Worm (Caenorhabditis elegans) whole organism, L2 larva: Measurements from ENCODE around the gene arrd-18.

Experiments used
- C34F6.9 ChIP-seq: fragments of 150-350 bp; optimal IDR thresholded peaks from 2 replicates; lab custom pipeline; 2014; ENCODE audit warnings: missing biosample characterization, missing genetic modification characterization
- F13H6.1 ChIP-seq: sonication (generic microtip); optimal IDR thresholded peaks from 2 replicates; lab custom pipeline; 2016; ENCODE audit warnings: missing genetic modification characterization, missing compliant biosample characterization
- Y55F3AM.14 ChIP-seq: fragments of 200-800 bp; sonication (Bioruptor generic); optimal IDR thresholded peaks from 2 replicates; lab custom pipeline; 2018; ENCODE audit warnings: mild to moderate bottlenecking, missing genetic modification characterization, missing compliant biosample characterization
- alr-1 ChIP-seq: fragments of 150-350 bp; optimal IDR thresholded peaks from 2 replicates; lab custom pipeline; 2014; ENCODE audit warnings: missing biosample characterization, missing genetic modification characterization
- ama-1 ChIP-seq: fragments of 150-350 bp; optimal IDR thresholded peaks from 2 replicates; lab custom pipeline; 2018; ENCODE audit warnings: inconsistent platforms
- blmp-1 ChIP-seq: sonication (generic microtip); optimal IDR thresholded peaks from 2 replicates; lab custom pipeline; 2017; ENCODE audit warnings: missing genetic modification characterization, mild to moderate bottlenecking, missing compliant biosample characterization, antibody characterized with exemption, moderate library complexity; ENCODE audit not compliant: insufficient read depth
- ceh-16 ChIP-seq: fragments of 150-350 bp; optimal IDR thresholded peaks from 2 replicates; lab custom pipeline; 2014; ENCODE audit warnings: missing biosample characterization, missing genetic modification characterization
- crh-2 ChIP-seq: sonication (generic microtip); optimal IDR thresholded peaks from 2 replicates; lab custom pipeline; 2017; ENCODE audit warnings: missing biosample characterization, missing genetic modification characterization
- dmd-4 ChIP-seq: sonication (generic microtip); optimal IDR thresholded peaks from 2 replicates; lab custom pipeline; 2017; ENCODE audit warnings: missing biosample characterization, missing genetic modification characterization
- egl-27 ChIP-seq: sonication (generic microtip); optimal IDR thresholded peaks from 3 replicates; lab custom pipeline; 2017; ENCODE audit warnings: missing biosample characterization, missing genetic modification reagents, missing genetic modification characterization
- elt-1 ChIP-seq: fragments of 150-350 bp; optimal IDR thresholded peaks from 2 replicates; lab custom pipeline; 2014; ENCODE audit warnings: missing biosample characterization, missing genetic modification characterization
- elt-3 ChIP-seq: sonication (generic microtip); optimal IDR thresholded peaks from 2 replicates; lab custom pipeline; 2017; ENCODE audit warnings: missing biosample characterization, missing genetic modification characterization
- fos-1 ChIP-seq: fragments of 150-350 bp; optimal IDR thresholded peaks from 2 replicates; lab custom pipeline; 2014; ENCODE audit warnings: missing biosample characterization, missing genetic modification characterization
- lin-11 ChIP-seq: fragments of 150-350 bp; sonication (generic microtip); optimal IDR thresholded peaks from 2 replicates; lab custom pipeline; 2014; ENCODE audit warnings: missing biosample characterization, missing genetic modification characterization, inconsistent platforms, mixed read lengths
- lin-13 ChIP-seq: fragments of 150-350 bp; optimal IDR thresholded peaks from 2 replicates; lab custom pipeline; 2014; ENCODE audit warnings: missing biosample characterization, missing genetic modification reagents, missing genetic modification characterization
- lin-39 ChIP-seq: fragments of 150-350 bp; optimal IDR thresholded peaks from 2 replicates; lab custom pipeline; 2014; ENCODE audit warnings: missing biosample characterization, missing genetic modification reagents, missing genetic modification characterization
- mbf-1 ChIP-seq: sonication (generic microtip); optimal IDR thresholded peaks from 2 replicates; lab custom pipeline; 2017; ENCODE audit warnings: missing biosample characterization, missing genetic modification characterization
- nhr-10 ChIP-seq: sonication (generic microtip); optimal IDR thresholded peaks from 2 replicates; lab custom pipeline; 2017; ENCODE audit warnings: missing biosample characterization, missing genetic modification characterization
- nhr-11 ChIP-seq: fragments of 150-350 bp; optimal IDR thresholded peaks from 2 replicates; lab custom pipeline; 2014; ENCODE audit warnings: missing biosample characterization, missing genetic modification characterization
- nhr-12 ChIP-seq: fragments of 150-350 bp; optimal IDR thresholded peaks from 2 replicates; lab custom pipeline; 2014; ENCODE audit warnings: missing biosample characterization, missing genetic modification characterization
- nhr-21 ChIP-seq: fragments of 150-350 bp; optimal IDR thresholded peaks from 2 replicates; lab custom pipeline; 2014; ENCODE audit warnings: missing biosample characterization, missing genetic modification characterization
- nhr-23 ChIP-seq: fragments of 150-350 bp; optimal IDR thresholded peaks from 2 replicates; lab custom pipeline; 2014; ENCODE audit warnings: missing biosample characterization, missing genetic modification reagents, missing genetic modification characterization
- nhr-237 ChIP-seq: fragments of 150-350 bp; optimal IDR thresholded peaks from 2 replicates; lab custom pipeline; 2014; ENCODE audit warnings: missing biosample characterization, missing genetic modification characterization
- nhr-6 ChIP-seq: fragments of 150-350 bp; optimal IDR thresholded peaks from 2 replicates; lab custom pipeline; 2014; ENCODE audit warnings: missing biosample characterization, missing genetic modification characterization
- nhr-77 ChIP-seq: fragments of 150-350 bp; optimal IDR thresholded peaks from 2 replicates; lab custom pipeline; 2014; ENCODE audit warnings: missing biosample characterization, missing genetic modification characterization
- peb-1 ChIP-seq: fragments of 150-350 bp; optimal IDR thresholded peaks from 2 replicates; lab custom pipeline; 2014; ENCODE audit warnings: missing biosample characterization, missing genetic modification characterization
- skn-1 ChIP-seq: sonication (generic microtip); optimal IDR thresholded peaks from 2 replicates; lab custom pipeline; 2017; ENCODE audit warnings: missing biosample characterization, missing genetic modification characterization
- sma-3 ChIP-seq: sonication (generic microtip); optimal IDR thresholded peaks from 2 replicates; lab custom pipeline; 2016; ENCODE audit warnings: missing genetic modification reagents, missing genetic modification characterization, missing compliant biosample characterization
- sma-9 ChIP-seq, 2 experiments: fragments of 150-350 bp in 1 of 2; sonication (generic microtip) in 1 of 2; optimal IDR thresholded peaks; 2 replicates each; lab custom pipeline; 2014 to 2016; ENCODE audit warnings: missing genetic modification characterization in 2 of 2, mild to moderate bottlenecking in 1 of 2, missing biosample characterization in 1 of 2, missing compliant biosample characterization in 1 of 2, missing genetic modification reagents in 1 of 2, moderate library complexity in 1 of 2
- unc-39 ChIP-seq: fragments of 150-350 bp; optimal IDR thresholded peaks from 2 replicates; lab custom pipeline; 2014; ENCODE audit warnings: missing biosample characterization, missing genetic modification characterization
- unc-55 ChIP-seq: fragments of 150-350 bp; sonication (generic microtip); optimal IDR thresholded peaks from 3 replicates; lab custom pipeline; 2014; ENCODE audit warnings: missing biosample characterization, missing genetic modification reagents, missing genetic modification characterization
- unc-62 ChIP-seq: fragments of 150-350 bp; optimal IDR thresholded peaks from 2 replicates; lab custom pipeline; 2014; ENCODE audit warnings: missing biosample characterization, missing genetic modification reagents, missing genetic modification characterization
- zag-1 ChIP-seq: fragments of 150-350 bp; optimal IDR thresholded peaks from 2 replicates; lab custom pipeline; 2014; ENCODE audit warnings: missing biosample characterization, missing genetic modification characterization
- ztf-11 ChIP-seq: sonication (generic microtip); optimal IDR thresholded peaks from 2 replicates; lab custom pipeline; 2017; ENCODE audit warnings: missing biosample characterization, missing genetic modification characterization
- ztf-4 ChIP-seq: fragments of 150-350 bp; optimal IDR thresholded peaks from 2 replicates; lab custom pipeline; 2014; ENCODE audit warnings: missing biosample characterization, missing genetic modification characterization

The arrd-18 gene

DNA sequence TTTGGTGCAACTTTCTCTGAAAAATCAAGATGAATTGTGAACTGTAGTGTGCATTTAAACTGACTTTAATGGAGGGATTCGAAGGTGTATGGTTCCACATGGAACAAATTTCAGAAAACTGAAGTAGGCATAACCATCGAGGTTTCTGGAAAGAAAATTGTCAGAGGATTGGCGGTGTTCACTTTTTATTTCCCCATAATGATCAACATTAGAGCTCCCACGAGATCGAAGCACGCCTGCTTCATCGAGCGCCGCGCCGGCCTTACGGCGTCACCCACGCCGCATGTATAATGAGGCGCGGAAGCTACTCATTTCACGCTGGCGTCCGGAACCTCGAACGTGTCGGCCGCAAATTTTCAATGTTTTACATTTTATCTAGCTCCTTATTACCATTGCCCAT lies 23.8 kb downstream of the arrd-18 start:
- TF ChIP-seq peb-1 (tag; lab: Kevin White, UChicago), result no peak
- no peak for TF ChIP-seq fos-1
- no peak for TF ChIP-seq ztf-4 (tag; lab: Kevin White, UChicago)
- TF ChIP-seq alr-1, result no peak
- TF ChIP-seq nhr-21 (tag; lab: Kevin White, UChicago), result no peak
- TF ChIP-seq lin-39 (tag; lab: Kevin White, UChicago), result no peak
- TF ChIP-seq elt-1 (tag; lab: Kevin White, UChicago), result no peak
- TF ChIP-seq F13H6.1 (tag; lab: Kevin White, UChicago), result no peak
- TF ChIP-seq skn-1 (tag; lab: Kevin White, UChicago), result no peak
- TF ChIP-seq unc-62, result no peak
- no peak for TF ChIP-seq lin-11 (tag; lab: Kevin White, UChicago)
- no peak for TF ChIP-seq egl-27 (tag; lab: Kevin White, UChicago)

DNA sequence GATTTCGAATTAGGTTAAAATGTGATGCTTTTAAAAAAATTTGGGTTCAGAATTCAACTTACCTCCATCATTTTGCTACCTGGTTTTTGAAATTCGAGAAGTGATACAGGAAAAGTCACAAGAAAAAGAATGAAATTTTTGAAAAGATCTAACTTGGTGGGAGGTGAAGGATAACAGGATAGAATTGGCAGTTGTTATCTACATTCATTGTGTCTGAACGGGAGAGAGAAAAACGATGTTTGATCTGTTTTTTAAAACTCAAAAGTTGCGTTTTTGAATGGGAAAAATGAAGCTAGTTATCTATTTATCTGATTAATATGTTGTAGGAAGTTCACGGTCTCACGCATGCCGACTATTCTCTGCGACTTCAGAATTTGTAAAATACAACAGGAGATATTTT lies 24.6 kb downstream of the arrd-18 start, which contains the start of gene F35F10.7:
F35F10.7 (minus strand) TSS at position 101 of the 400 bp plus-strand sequence.
- TF ChIP-seq skn-1 (tag; lab: Kevin White, UChicago), result no peak
- TF ChIP-seq nhr-237 (tag; lab: Kevin White, UChicago), result no peak
- TF ChIP-seq Y55F3AM.14 (GFP tag; lab: Kevin White, UChicago), result no peak
- no peak for TF ChIP-seq elt-3 (tag; lab: Kevin White, UChicago)
- TF ChIP-seq ceh-16 (tag; lab: Kevin White, UChicago), result no peak
- no peak for TF ChIP-seq nhr-10 (tag; lab: Kevin White, UChicago)
- TF ChIP-seq unc-55 (GFP tag; lab: Kevin White, UChicago), result no peak
- no peak for TF ChIP-seq lin-39 (tag; lab: Kevin White, UChicago)
- no peak for TF ChIP-seq elt-1 (tag; lab: Kevin White, UChicago)
- no peak for TF ChIP-seq mbf-1

DNA sequence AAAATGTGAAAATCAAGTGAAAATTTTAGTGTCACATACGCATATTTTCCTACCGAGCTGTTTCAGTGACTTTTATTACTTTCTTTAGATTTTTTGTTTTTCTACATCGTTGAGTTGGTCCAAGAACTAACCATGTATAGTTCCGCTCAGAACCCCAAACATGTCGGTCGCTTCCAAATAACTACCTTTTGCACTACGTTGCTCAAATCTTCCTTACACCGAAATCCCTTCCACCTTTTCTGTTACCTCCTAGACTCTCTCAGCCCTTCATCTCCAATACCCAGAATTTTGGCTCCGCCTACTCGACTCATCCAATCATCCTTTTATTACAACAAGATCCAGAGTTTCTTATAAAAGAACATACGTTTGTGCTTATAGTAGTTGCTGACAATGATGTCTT lies 27.3 kb downstream of the arrd-18 start, which contains the start of gene F35F10.5:
F35F10.5 (plus strand) TSS at position 301 of the 400 bp plus-strand sequence.
- TF ChIP-seq sma-3 (GFP tag; lab: Kevin White, UChicago), result no peak
- TF ChIP-seq ama-1 (lab: Kevin White, UChicago), result no peak
- no peak for TF ChIP-seq lin-13
- no peak for TF ChIP-seq zag-1
- TF ChIP-seq alr-1, result no peak
- TF ChIP-seq nhr-23 (tag; lab: Kevin White, UChicago), result no peak
- TF ChIP-seq crh-2 (tag; lab: Kevin White, UChicago), result no peak
- TF ChIP-seq C34F6.9 (tag; lab: Kevin White, UChicago), result no peak
- no peak for TF ChIP-seq fos-1
- TF ChIP-seq Y55F3AM.14 (GFP tag; lab: Kevin White, UChicago), result no peak
- TF ChIP-seq elt-1 (tag; lab: Kevin White, UChicago), result no peak
- no peak for TF ChIP-seq skn-1 (tag; lab: Kevin White, UChicago)
- TF ChIP-seq unc-55 (GFP tag; lab: Kevin White, UChicago), result no peak
- no peak for TF ChIP-seq lin-11 (tag; lab: Kevin White, UChicago)
- no peak for TF ChIP-seq nhr-12

DNA sequence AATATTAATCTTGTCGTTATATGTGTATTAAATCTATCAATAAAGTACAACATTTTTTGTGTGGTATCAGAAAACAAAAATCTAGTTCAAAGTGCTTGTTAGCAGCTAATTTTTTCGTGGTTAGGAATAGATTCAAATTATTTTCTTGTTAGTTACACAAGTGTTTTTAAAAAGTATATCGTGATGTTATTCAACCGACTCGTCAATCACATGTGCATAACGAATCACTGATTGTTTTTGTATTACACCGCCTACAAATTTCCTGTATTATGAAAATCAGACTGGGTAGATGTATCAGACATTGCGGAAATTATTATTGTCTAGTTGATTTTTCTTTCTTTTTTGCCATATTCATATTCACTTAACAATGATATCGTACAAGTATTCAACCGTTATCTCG lies 29.0 kb downstream of the arrd-18 start, which contains the start of gene str-64:
str-64 (plus strand) TSS at position 301 of the 400 bp plus-strand sequence.
- TF ChIP-seq unc-55 (GFP tag; lab: Kevin White, UChicago) (no peak), lin-13 (no peak), blmp-1 (tag; lab: Kevin White, UChicago) (no peak), fos-1 (no peak), peb-1 (tag; lab: Kevin White, UChicago) (no peak), ztf-11 (tag; lab: Kevin White, UChicago) (no peak), nhr-11 (tag; lab: Kevin White, UChicago) (no peak), unc-39 (no peak), nhr-237 (tag; lab: Kevin White, UChicago) (no peak), nhr-77 (tag; lab: Kevin White, UChicago) (no peak), dmd-4 (no peak), nhr-6 (no peak)

DNA sequence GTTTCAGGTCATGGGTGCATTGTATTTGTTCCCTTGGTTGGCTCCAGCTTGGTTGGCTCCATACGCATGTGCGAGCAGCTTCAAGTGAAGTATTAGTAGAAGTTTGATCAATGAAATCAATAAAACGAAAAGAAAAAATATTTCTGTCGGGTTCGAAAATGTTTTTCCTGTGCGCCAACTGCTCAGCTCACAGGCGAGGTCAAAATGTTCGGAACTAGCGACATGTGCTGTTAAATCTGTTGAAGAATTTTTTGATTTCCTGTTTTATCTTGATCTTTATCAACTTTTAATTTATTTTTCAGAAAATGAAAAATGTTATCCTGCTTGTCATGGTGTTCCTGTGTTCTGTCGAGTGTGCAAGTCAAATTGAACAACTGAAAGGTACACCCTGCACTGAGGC lies 30.4 kb downstream of the arrd-18 start, which contains the start of gene T28A11.25:
T28A11.25 (plus strand) TSS at position 301 of the 400 bp plus-strand sequence.
- TF ChIP-seq sma-9 (GFP tag; optimal IDR thresholded peaks at IDR 0.05; lab: Kevin White, UChicago), result peak; percentile 64
- TF ChIP-seq sma-9 (tag; optimal IDR thresholded peaks at IDR 0.05; lab: Kevin White, UChicago), result no peak
- TF ChIP-seq nhr-21 (tag; lab: Kevin White, UChicago), result no peak
- no peak for TF ChIP-seq ztf-11 (tag; lab: Kevin White, UChicago)
